Fruit fly (Drosophila melanogaster) whole organism, prepupa: Measurements from ENCODE around the gene CG34183.

Experiments used
- Blimp-1 ChIP-seq: fragments of 200-800 bp; sonication (Bioruptor generic); optimal IDR thresholded peaks from 3 replicates; lab custom pipeline; 2017; ENCODE audit warnings: missing biosample characterization, missing genetic modification characterization, mild to moderate bottlenecking, moderate library complexity, missing genetic modification reagents
- CG10631 ChIP-seq: fragments of 200-800 bp; sonication (Bioruptor generic); optimal IDR thresholded peaks from 2 replicates; lab custom pipeline; 2016; ENCODE audit warnings: missing biosample characterization, missing genetic modification characterization
- CG10669 ChIP-seq: fragments of 200-800 bp; sonication (Bioruptor generic); optimal IDR thresholded peaks from 3 replicates; lab custom pipeline; 2018; ENCODE audit warnings: missing biosample characterization, mild to moderate bottlenecking, missing genetic modification characterization, moderate library complexity
- CG11294 ChIP-seq: fragments of 200-800 bp; sonication (Bioruptor generic); IDR thresholded peaks from 2 replicates; pipeline ENCODE4 v1.3.6; 2022; ENCODE audit warnings: missing biosample characterization, missing genetic modification characterization
- CG11762 ChIP-seq: fragments of 200-800 bp; sonication (Bioruptor generic); optimal IDR thresholded peaks from 3 replicates; lab custom pipeline; 2016; ENCODE audit warnings: missing biosample characterization, missing genetic modification characterization; ENCODE audit not compliant: insufficient read depth
- CG11902 ChIP-seq: fragments of 200-800 bp; sonication (Bioruptor generic); optimal IDR thresholded peaks from 3 replicates; lab custom pipeline; 2016; ENCODE audit warnings: missing biosample characterization, missing genetic modification characterization
- CG1621 ChIP-seq: fragments of 200-800 bp; sonication (Bioruptor generic); optimal IDR thresholded peaks from 3 replicates; lab custom pipeline; 2018; ENCODE audit warnings: missing biosample characterization, mild to moderate bottlenecking, missing genetic modification characterization
- CG16779 ChIP-seq: fragments of 200-800 bp; sonication (Bioruptor generic); optimal IDR thresholded peaks from 3 replicates; lab custom pipeline; 2017; ENCODE audit warnings: missing biosample characterization, mild to moderate bottlenecking, missing genetic modification characterization
- CG3032 ChIP-seq: fragments of 200-800 bp; optimal IDR thresholded peaks from 2 replicates; lab custom pipeline; 2019; ENCODE audit warnings: missing biosample characterization, mild to moderate bottlenecking, missing genetic modification characterization, moderate library complexity
- CG31627 ChIP-seq: fragments of 200-800 bp; sonication (Bioruptor generic); optimal IDR thresholded peaks from 3 replicates; lab custom pipeline; 2016; ENCODE audit warnings: missing biosample characterization, missing genetic modification characterization
- CG34406 ChIP-seq: fragments of 200-800 bp; sonication (Bioruptor generic); optimal IDR thresholded peaks from 3 replicates; lab custom pipeline; 2016; ENCODE audit warnings: missing biosample characterization, missing genetic modification characterization
- CG3919 ChIP-seq: fragments of 200-800 bp; sonication (Bioruptor generic); optimal IDR thresholded peaks from 3 replicates; lab custom pipeline; 2016; ENCODE audit warnings: missing biosample characterization, missing genetic modification characterization
- CG4318 ChIP-seq: fragments of 200-800 bp; sonication (Bioruptor generic); optimal IDR thresholded peaks from 3 replicates; lab custom pipeline; 2017; ENCODE audit warnings: missing biosample characterization, mild to moderate bottlenecking, missing genetic modification characterization
- CG6163 ChIP-seq: fragments of 200-800 bp; sonication (Bioruptor generic); IDR thresholded peaks from 3 replicates; pipeline ENCODE4 v1.3.6; 2022; ENCODE audit warnings: missing biosample characterization, missing genetic modification characterization
- CG6276 ChIP-seq: fragments of 200-800 bp; sonication (Bioruptor generic); optimal IDR thresholded peaks from 2 replicates; lab custom pipeline; 2017; ENCODE audit warnings: missing biosample characterization, mild to moderate bottlenecking, missing genetic modification characterization
- CG6792 ChIP-seq: fragments of 200-800 bp; sonication (Bioruptor generic); optimal IDR thresholded peaks from 3 replicates; lab custom pipeline; 2016; ENCODE audit warnings: missing biosample characterization, missing genetic modification characterization
- CG6808 ChIP-seq: fragments of 200-800 bp; sonication (Bioruptor generic); optimal IDR thresholded peaks from 3 replicates; lab custom pipeline; 2017; ENCODE audit warnings: missing biosample characterization, missing genetic modification characterization, mild to moderate bottlenecking, moderate library complexity, missing genetic modification reagents
- CG6854 ChIP-seq: fragments of 200-800 bp; sonication (Bioruptor generic); optimal IDR thresholded peaks from 2 replicates; lab custom pipeline; 2017; ENCODE audit warnings: missing biosample characterization, mild to moderate bottlenecking, missing genetic modification characterization
- CG7368 ChIP-seq: fragments of 200-800 bp; sonication (Bioruptor generic); optimal IDR thresholded peaks from 3 replicates; lab custom pipeline; 2016; ENCODE audit warnings: missing biosample characterization, missing genetic modification characterization
- CG8319 ChIP-seq: fragments of 200-800 bp; sonication (Bioruptor generic); optimal IDR thresholded peaks from 3 replicates; lab custom pipeline; 2016; ENCODE audit warnings: missing biosample characterization, missing genetic modification characterization
- CG8632 ChIP-seq: fragments of 200-800 bp; sonication (Bioruptor generic); optimal IDR thresholded peaks from 3 replicates; lab custom pipeline; 2016; ENCODE audit warnings: missing biosample characterization, missing genetic modification characterization
- CG9139 ChIP-seq: fragments of 200-800 bp; sonication (Bioruptor generic); optimal IDR thresholded peaks from 3 replicates; lab custom pipeline; 2017; ENCODE audit warnings: missing biosample characterization, mild to moderate bottlenecking, missing genetic modification characterization
- Eip75B ChIP-seq: fragments of 200-800 bp; sonication (Bioruptor generic); optimal IDR thresholded peaks from 3 replicates; lab custom pipeline; 2016; ENCODE audit warnings: missing biosample characterization, missing genetic modification characterization
- Eip78C ChIP-seq: fragments of 200-800 bp; sonication (Bioruptor generic); peaks from one replicate; lab custom pipeline; 2016; ENCODE audit warnings: missing biosample characterization, missing genetic modification characterization
- Eip93F ChIP-seq: fragments of 200-800 bp; sonication (Bioruptor generic); optimal IDR thresholded peaks from 2 replicates; lab custom pipeline; 2016; ENCODE audit warnings: missing biosample characterization, mild to moderate bottlenecking, missing genetic modification characterization
- Ets21C ChIP-seq: fragments of 200-800 bp; sonication (Bioruptor generic); optimal IDR thresholded peaks from 3 replicates; lab custom pipeline; 2016; ENCODE audit warnings: missing biosample characterization, missing genetic modification characterization
- Ets96B ChIP-seq: fragments of 200-800 bp; optimal IDR thresholded peaks from 2 replicates; lab custom pipeline; 2019; ENCODE audit warnings: missing biosample characterization, mild to moderate bottlenecking, missing genetic modification characterization, moderate library complexity
- Hr39 ChIP-seq: fragments of 200-800 bp; sonication (Bioruptor generic); optimal IDR thresholded peaks from 2 replicates; lab custom pipeline; 2016; ENCODE audit warnings: missing biosample characterization, missing genetic modification characterization
- Lpt ChIP-seq: fragments of 200-800 bp; sonication (Bioruptor generic); optimal IDR thresholded peaks from 3 replicates; lab custom pipeline; 2016; ENCODE audit warnings: missing biosample characterization, missing genetic modification characterization
- Smox ChIP-seq: fragments of 200-800 bp; sonication (Bioruptor generic); optimal IDR thresholded peaks from 3 replicates; lab custom pipeline; 2016; ENCODE audit warnings: missing biosample characterization, missing genetic modification characterization
- Sox102F ChIP-seq: fragments of 200-800 bp; sonication (Bioruptor generic); optimal IDR thresholded peaks from 2 replicates; lab custom pipeline; 2016; ENCODE audit warnings: missing biosample characterization, mild to moderate bottlenecking, missing genetic modification characterization
- Sox14 ChIP-seq: fragments of 200-800 bp; sonication (Bioruptor generic); optimal IDR thresholded peaks from 3 replicates; lab custom pipeline; 2016; ENCODE audit warnings: missing biosample characterization, missing genetic modification characterization
- Sox15 ChIP-seq: fragments of 200-800 bp; sonication (Bioruptor generic); optimal IDR thresholded peaks from 3 replicates; lab custom pipeline; 2016; ENCODE audit warnings: missing biosample characterization, missing genetic modification characterization
- cyc ChIP-seq: fragments of 200-800 bp; sonication (Bioruptor generic); optimal IDR thresholded peaks from 3 replicates; lab custom pipeline; 2016; ENCODE audit warnings: missing biosample characterization, missing genetic modification characterization
- dac ChIP-seq: fragments of 200-800 bp; sonication (Bioruptor generic); optimal IDR thresholded peaks from 2 replicates; lab custom pipeline; 2017; ENCODE audit warnings: missing biosample characterization, mild to moderate bottlenecking, missing genetic modification characterization
- dsx ChIP-seq: fragments of 200-800 bp; optimal IDR thresholded peaks from 3 replicates; lab custom pipeline; 2019; ENCODE audit warnings: missing biosample characterization, mild to moderate bottlenecking, missing genetic modification characterization, moderate library complexity; ENCODE audit not compliant: poor library complexity, severe bottlenecking
- eg ChIP-seq: fragments of 200-800 bp; sonication (Bioruptor generic); IDR thresholded peaks from 3 replicates; pipeline ENCODE4 v1.3.6; 2022; ENCODE audit warnings: missing biosample characterization, missing genetic modification characterization
- esn ChIP-seq: fragments of 200-800 bp; sonication (Bioruptor generic); optimal IDR thresholded peaks from 2 replicates; lab custom pipeline; 2016; ENCODE audit warnings: missing biosample characterization, mild to moderate bottlenecking, missing genetic modification characterization, moderate library complexity
- fd59A ChIP-seq: fragments of 200-800 bp; sonication (Bioruptor generic); optimal IDR thresholded peaks from 2 replicates; lab custom pipeline; 2017; ENCODE audit warnings: missing biosample characterization, mild to moderate bottlenecking, missing genetic modification characterization, missing genetic modification reagents
- fd85E ChIP-seq: fragments of 200-800 bp; sonication (Bioruptor generic); optimal IDR thresholded peaks from 3 replicates; lab custom pipeline; 2016; ENCODE audit warnings: missing biosample characterization, missing genetic modification characterization
- fkh ChIP-seq: fragments of 200-800 bp; sonication (Bioruptor generic); optimal IDR thresholded peaks from 3 replicates; lab custom pipeline; 2017; ENCODE audit warnings: missing biosample characterization, mild to moderate bottlenecking, missing genetic modification characterization, moderate library complexity
- lz ChIP-seq: fragments of 200-800 bp; sonication (Bioruptor generic); optimal IDR thresholded peaks from 3 replicates; lab custom pipeline; 2016; ENCODE audit warnings: missing biosample characterization, missing genetic modification characterization
- salr ChIP-seq, 2 experiments: fragments of 200-800 bp; sonication (Bioruptor generic); optimal IDR thresholded peaks; 3 replicates each; lab custom pipeline; 2016 to 2018; ENCODE audit warnings: missing biosample characterization in 2 of 2, missing genetic modification characterization in 2 of 2, mild to moderate bottlenecking in 1 of 2
- spab ChIP-seq: fragments of 200-800 bp; sonication (Bioruptor generic); optimal IDR thresholded peaks from 2 replicates; lab custom pipeline; 2017; ENCODE audit warnings: missing biosample characterization, mild to moderate bottlenecking, missing genetic modification characterization, missing genetic modification reagents
- ss ChIP-seq, 2 experiments: fragments of 200-800 bp; sonication (Bioruptor generic); optimal IDR thresholded peaks; 2 replicates in 1 of 2; 3 replicates in 1 of 2; lab custom pipeline; 2017 to 2018; ENCODE audit warnings: mild to moderate bottlenecking in 2 of 2, missing biosample characterization in 2 of 2, missing genetic modification characterization in 2 of 2, moderate library complexity in 1 of 2
- svp ChIP-seq: fragments of 200-800 bp; sonication (Bioruptor generic); peaks from one replicate; lab custom pipeline; 2016; ENCODE audit warnings: missing biosample characterization, missing genetic modification characterization
- vri ChIP-seq: fragments of 200-800 bp; sonication (Bioruptor generic); optimal IDR thresholded peaks from 3 replicates; lab custom pipeline; 2016; ENCODE audit warnings: missing biosample characterization, mild to moderate bottlenecking, missing genetic modification characterization

Gene CG34183

dm6 chr2L:9924765-9925164, 34.2 kb upstream of the CG34183 start, which contains the start of the genes TbCMF46 and CG42366:
Gene TbCMF46 (minus strand): TSS chr2L:9924865.
Gene CG42366 (plus strand): TSS chr2L:9925161.
- TF ChIP-seq eg (GFP tag; lab: Robert Waterston, UW), result no peak
- TF ChIP-seq CG1621 (tag; lab: Kevin White, UChicago), result no peak
- no peak for TF ChIP-seq Eip75B (GFP tag; lab: Kevin White, UChicago)
- no peak for TF ChIP-seq CG11902
- no peak for TF ChIP-seq CG6854 (GFP tag; lab: Kevin White, UChicago)
- TF ChIP-seq Smox (GFP tag; lab: Kevin White, UChicago), result no peak
- TF ChIP-seq CG10631 (GFP tag; lab: Kevin White, UChicago), result no peak
- no peak for TF ChIP-seq fkh (GFP tag; lab: Kevin White, UChicago)
- no peak for TF ChIP-seq CG16779 (tag; lab: Kevin White, UChicago)
- no peak for TF ChIP-seq Ets96B
- TF ChIP-seq vri (GFP tag; lab: Kevin White, UChicago), result no peak
- no peak for TF ChIP-seq svp (GFP tag; lab: Kevin White, UChicago)
- no peak for TF ChIP-seq CG6792 (GFP tag; lab: Kevin White, UChicago)
- TF ChIP-seq Blimp-1 (GFP tag; lab: Kevin White, UChicago), result no peak
- TF ChIP-seq, all 60 proteins: peak for 0

- TF ChIP-seq ss (GFP tag; optimal IDR thresholded peaks at IDR 0.05; lab: Kevin White, UChicago) (no peak), Lpt (GFP tag; lab: Kevin White, UChicago) (peak; percentile 44), eg (GFP tag; lab: Robert Waterston, UW) (peak; percentile 85), CG1621 (tag; lab: Kevin White, UChicago) (peak; percentile 65), Sox102F (GFP tag; lab: Kevin White, UChicago) (peak; percentile 82), CG6276 (GFP tag; lab: Kevin White, UChicago) (peak; percentile 60), CG34406 (GFP tag; lab: Kevin White, UChicago) (peak; percentile 72), svp (GFP tag; lab: Kevin White, UChicago) (peak; percentile 84), CG11762 (peak; percentile 29), dsx (peak; percentile 63), CG3032 (tag; lab: Kevin White, UChicago) (peak; percentile 72), CG3919 (GFP tag; lab: Kevin White, UChicago) (peak; percentile 82), dac (GFP tag; lab: Kevin White, UChicago) (no peak), Sox14 (peak; percentile 74), spab (GFP tag; lab: Kevin White, UChicago) (peak; percentile 44), fd59A (peak; percentile 43), CG6808 (GFP tag; lab: Kevin White, UChicago) (peak; percentile 62), CG10669 (no peak), CG7368 (GFP tag; lab: Kevin White, UChicago) (peak; percentile 50), vri (GFP tag; lab: Kevin White, UChicago) (peak; percentile 82), lz (GFP tag; lab: Kevin White, UChicago) (peak; percentile 75), CG11294 (GFP tag; lab: Robert Waterston, UW) (peak; percentile 13; the same call in 1 of the 2 replicates), CG11902 (peak; percentile 8), CG8319 (peak; percentile 5), cyc (GFP tag; lab: Kevin White, UChicago) (peak; percentile 69), Hr39 (GFP tag; lab: Kevin White, UChicago) (peak; percentile 74), Sox15 (GFP tag; lab: Kevin White, UChicago) (peak; percentile 28), CG31627 (GFP tag; lab: Kevin White, UChicago) (peak; percentile 70), CG6854 (GFP tag; lab: Kevin White, UChicago) (no peak), Ets21C (GFP tag; lab: Kevin White, UChicago) (no peak), Eip75B (GFP tag; lab: Kevin White, UChicago) (peak; percentile 83), salr (GFP tag; optimal IDR thresholded peaks at IDR 0.05; lab: Kevin White, UChicago) (peak in 1 of 2 experiments; percentile 68), fkh (GFP tag; lab: Kevin White, UChicago) (peak; percentile 97), CG4318 (GFP tag; lab: Kevin White, UChicago) (peak; percentile 28), CG6163 (GFP tag; lab: Robert Waterston, UW) (peak; percentile 84), CG6792 (GFP tag; lab: Kevin White, UChicago) (peak; percentile 69), Blimp-1 (GFP tag; lab: Kevin White, UChicago) (peak; percentile 36), esn (GFP tag; lab: Kevin White, UChicago) (peak; percentile 86), fd85E (GFP tag; lab: Kevin White, UChicago) (no peak), Eip78C (GFP tag; lab: Kevin White, UChicago) (no peak), CG9139 (GFP tag; lab: Kevin White, UChicago) (peak; percentile 55), Eip93F (GFP tag; lab: Kevin White, UChicago) (peak; percentile 72), Smox (GFP tag; lab: Kevin White, UChicago) (peak; percentile 81), CG8632 (GFP tag; lab: Kevin White, UChicago) (peak; percentile 70)
Observed at dm6 chr2L:9921401-9921800, 30.8 kb upstream of the CG34183 start, which contains the start of gene CG4592. Gene CG4592 (plus strand): TSS chr2L:9921633.
